Fruit fly (Drosophila melanogaster) whole organism, adult: ENCODE results near the gene jub.

Experiments
- CG11617 ChIP-seq: fragments of 200-800 bp; sonication (Bioruptor generic); optimal IDR thresholded peaks from 2 replicates; lab custom pipeline; 2017; ENCODE audit warnings: mild to moderate bottlenecking, missing biosample characterization, missing genetic modification reagents, missing genetic modification characterization
- CG12768 ChIP-seq: fragments of 200-800 bp; sonication (Bioruptor generic); optimal IDR thresholded peaks from 2 replicates; lab custom pipeline; 2017; ENCODE audit warnings: missing biosample characterization, missing genetic modification characterization, mild to moderate bottlenecking, moderate library complexity, missing genetic modification reagents
- CG14711 ChIP-seq: fragments of 200-800 bp; sonication (Bioruptor generic); optimal IDR thresholded peaks from 2 replicates; lab custom pipeline; 2018; ENCODE audit warnings: missing biosample characterization, mild to moderate bottlenecking, missing genetic modification characterization, moderate library complexity
- CG1620 ChIP-seq: fragments of 200-800 bp; sonication (Bioruptor generic); optimal IDR thresholded peaks from 2 replicates; lab custom pipeline; 2016; ENCODE audit warnings: missing biosample characterization, missing genetic modification characterization
- CG33017 ChIP-seq: fragments of 200-800 bp; sonication (Bioruptor generic); optimal IDR thresholded peaks from 2 replicates; lab custom pipeline; 2018; ENCODE audit warnings: missing biosample characterization, mild to moderate bottlenecking, missing genetic modification characterization, moderate library complexity
- CG5204 ChIP-seq: fragments of 200-800 bp; sonication (Bioruptor generic); optimal IDR thresholded peaks from 2 replicates; lab custom pipeline; 2016; ENCODE audit warnings: missing biosample characterization, missing genetic modification characterization
- CG7045 ChIP-seq: fragments of 200-800 bp; sonication (Bioruptor generic); optimal IDR thresholded peaks from 2 replicates; lab custom pipeline; 2017; ENCODE audit warnings: missing biosample characterization, mild to moderate bottlenecking, missing genetic modification characterization
- CG7101 ChIP-seq: fragments of 200-800 bp; sonication (Bioruptor generic); optimal IDR thresholded peaks from 2 replicates; lab custom pipeline; 2018; ENCODE audit warnings: missing biosample characterization, mild to moderate bottlenecking, missing genetic modification characterization, moderate library complexity
- Clk ChIP-seq: fragments of 200-800 bp; sonication (Bioruptor generic); optimal IDR thresholded peaks from 2 replicates; lab custom pipeline; 2017; ENCODE audit warnings: missing biosample characterization, missing genetic modification characterization
- Crg-1 ChIP-seq: fragments of 200-800 bp; sonication (Bioruptor generic); optimal IDR thresholded peaks from 2 replicates; lab custom pipeline; 2016; ENCODE audit warnings: missing biosample characterization, missing genetic modification characterization
- Hr96 ChIP-seq: fragments of 200-800 bp; sonication (Bioruptor generic); optimal IDR thresholded peaks from 2 replicates; lab custom pipeline; 2016; ENCODE audit warnings: missing biosample characterization, missing genetic modification characterization
- Mnt ChIP-seq: fragments of 200-800 bp; sonication (Bioruptor generic); optimal IDR thresholded peaks from 2 replicates; lab custom pipeline; 2016; ENCODE audit warnings: missing biosample characterization, mild to moderate bottlenecking, missing genetic modification characterization
- bab1 ChIP-seq: fragments of 200-800 bp; sonication (Bioruptor generic); optimal IDR thresholded peaks from 3 replicates; lab custom pipeline; 2019; ENCODE audit warnings: missing biosample characterization, mild to moderate bottlenecking, missing genetic modification characterization, moderate library complexity
- cic ChIP-seq: fragments of 200-800 bp; sonication (Bioruptor generic); optimal IDR thresholded peaks from 2 replicates; lab custom pipeline; 2017; ENCODE audit warnings: missing biosample characterization, mild to moderate bottlenecking, missing genetic modification characterization, moderate library complexity
- cnc ChIP-seq, 2 experiments: fragments of >200 bp; optimal IDR thresholded peaks; 2 replicates each; lab custom pipeline; 2017
- kay ChIP-seq: fragments of 200-800 bp; sonication (Bioruptor generic); peaks from one replicate; lab custom pipeline; 2016; ENCODE audit warnings: missing biosample characterization, missing genetic modification characterization, borderline replicate concordance
- ovo ChIP-seq: fragments of 200-800 bp; sonication (Bioruptor generic); optimal IDR thresholded peaks from 2 replicates; lab custom pipeline; 2016; ENCODE audit warnings: missing biosample characterization, missing genetic modification characterization
- pad ChIP-seq: fragments of 200-800 bp; sonication (Bioruptor generic); optimal IDR thresholded peaks from 3 replicates; lab custom pipeline; 2017; ENCODE audit warnings: missing biosample characterization, missing genetic modification characterization, mild to moderate bottlenecking, moderate library complexity, missing genetic modification reagents
- tj ChIP-seq: fragments of 200-800 bp; sonication (Bioruptor generic); optimal IDR thresholded peaks from 3 replicates; lab custom pipeline; 2017; ENCODE audit warnings: missing biosample characterization, mild to moderate bottlenecking, missing genetic modification characterization, moderate library complexity
- toe ChIP-seq: fragments of 200-800 bp; sonication (Bioruptor generic); optimal IDR thresholded peaks from 2 replicates; lab custom pipeline; 2016; ENCODE audit warnings: missing biosample characterization, missing genetic modification characterization

Gene jub

DNA sequence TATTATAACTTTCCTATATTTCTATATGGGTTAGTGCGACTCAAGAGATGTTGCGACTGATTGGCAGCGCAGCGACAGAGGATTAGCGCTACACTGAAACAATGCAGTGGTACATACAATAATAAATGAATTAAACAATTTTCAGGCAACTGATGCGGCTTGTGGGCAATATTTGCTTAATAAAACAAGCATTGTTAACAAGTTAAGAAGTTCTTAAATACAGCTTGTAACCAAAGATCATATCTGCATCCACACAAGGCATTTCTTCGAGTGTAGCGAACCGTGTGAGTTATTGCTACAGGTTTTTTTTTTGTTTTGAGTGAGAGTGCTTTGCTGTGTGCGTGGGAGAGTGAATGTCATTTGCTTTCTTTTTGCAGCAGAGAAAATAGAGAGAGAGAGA, 8.8 kb upstream of the jub start:
- TF ChIP-seq cnc (optimal IDR thresholded peaks at IDR 0.05; lab: Kevin White, UChicago) (no peak), toe (GFP tag; lab: Kevin White, UChicago) (peak; percentile 66), CG12768 (GFP tag; lab: Kevin White, UChicago) (peak; percentile 68), CG11617 (GFP tag; lab: Kevin White, UChicago) (peak; percentile 79), kay (GFP tag; lab: Kevin White, UChicago) (no peak), cic (peak; percentile 23), CG33017 (tag; lab: Kevin White, UChicago) (peak; percentile 62), Crg-1 (GFP tag; lab: Kevin White, UChicago) (peak; percentile 19), pad (peak; percentile 55), Mnt (peak; percentile 69), CG7101 (peak; percentile 81), bab1 (GFP tag; lab: Kevin White, UChicago) (peak; percentile 65), CG5204 (GFP tag; lab: Kevin White, UChicago) (peak; percentile 86), tj (GFP tag; lab: Kevin White, UChicago) (peak; percentile 68), ovo (GFP tag; lab: Kevin White, UChicago) (peak; percentile 20), Hr96 (GFP tag; lab: Kevin White, UChicago) (no peak), CG7045 (GFP tag; lab: Kevin White, UChicago) (peak; percentile 77), CG14711 (peak; percentile 84), Clk (GFP tag; lab: Kevin White, UChicago) (peak; percentile 73), CG1620 (peak; percentile 65)

DNA sequence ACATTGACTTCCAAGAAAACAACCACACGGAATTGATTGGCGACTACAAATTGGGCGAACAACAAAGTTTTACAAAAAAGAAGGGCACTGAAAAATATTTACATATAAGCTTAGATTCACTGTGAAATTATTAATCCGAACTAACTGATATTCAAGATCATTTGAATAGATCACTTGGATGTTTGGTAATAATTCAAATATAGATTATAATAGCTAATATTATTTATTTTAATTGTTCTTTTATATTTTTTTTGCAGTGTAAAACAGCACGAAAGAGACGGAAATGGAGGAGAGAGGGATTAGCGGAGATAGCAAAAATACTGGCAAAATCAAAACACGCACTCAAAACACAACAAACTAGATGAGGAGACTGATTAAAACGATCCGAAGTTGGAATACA, 8.1 kb upstream of the jub start:
- no peak for TF ChIP-seq ovo (GFP tag; lab: Kevin White, UChicago)
- peak; percentile 4 for TF ChIP-seq CG11617 (GFP tag; lab: Kevin White, UChicago)
- peak; percentile 27 for TF ChIP-seq tj (GFP tag; lab: Kevin White, UChicago)
- peak; percentile 67 for TF ChIP-seq bab1 (GFP tag; lab: Kevin White, UChicago)
- peak; percentile 73 for TF ChIP-seq CG7101
- peak; percentile 25 for TF ChIP-seq CG33017 (tag; lab: Kevin White, UChicago)
- TF ChIP-seq CG14711, result peak; percentile 54
- TF ChIP-seq toe (GFP tag; lab: Kevin White, UChicago), result no peak

DNA sequence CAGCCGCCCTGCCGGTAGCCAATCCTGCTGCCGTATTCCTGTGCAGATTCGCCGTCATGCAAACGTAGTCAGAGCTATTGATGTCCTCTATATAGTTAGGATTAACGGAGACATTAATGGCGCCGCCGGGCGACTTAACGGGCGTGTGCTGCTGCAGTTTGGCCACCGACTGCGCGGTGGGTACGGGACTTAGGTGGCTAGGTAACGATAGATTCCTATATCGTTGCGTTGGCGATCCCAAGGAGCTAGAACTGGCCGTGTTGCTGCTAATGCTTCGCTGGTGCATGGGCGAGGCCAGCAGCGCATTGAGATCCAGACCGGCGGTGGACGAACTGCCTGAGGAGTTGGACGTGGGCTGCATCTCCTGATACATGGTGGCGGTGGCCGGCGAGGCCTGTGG, 1.2 kb downstream of the jub start:
- TF ChIP-seq CG7045 (GFP tag; lab: Kevin White, UChicago), result no peak

dm6 chrX:13822753-13823152, 7.4 kb downstream of the jub start, which contains the start of gene Nup93-1:
Gene Nup93-1, plus strand, starts transcription at chrX:13822826.
- TF ChIP-seq bab1 (GFP tag; lab: Kevin White, UChicago) (no peak), cnc (optimal IDR thresholded peaks at IDR 0.05; lab: Kevin White, UChicago) (no peak), Clk (GFP tag; lab: Kevin White, UChicago) (no peak), tj (GFP tag; lab: Kevin White, UChicago) (no peak), CG1620 (no peak), kay (GFP tag; lab: Kevin White, UChicago) (no peak), CG12768 (GFP tag; lab: Kevin White, UChicago) (no peak), cic (no peak), CG14711 (no peak), CG5204 (GFP tag; lab: Kevin White, UChicago) (no peak), Crg-1 (GFP tag; lab: Kevin White, UChicago) (no peak), Mnt (no peak), CG33017 (tag; lab: Kevin White, UChicago) (no peak), Hr96 (GFP tag; lab: Kevin White, UChicago) (no peak), toe (GFP tag; lab: Kevin White, UChicago) (no peak), CG11617 (GFP tag; lab: Kevin White, UChicago) (no peak), CG7045 (GFP tag; lab: Kevin White, UChicago) (no peak)

dm6 chrX:13821775-13822493, 8.2 kb downstream of the jub start, which contains the start of gene Clic:
Gene Clic, minus strand, starts transcription at chrX:13822307.
- TF ChIP-seq cnc (optimal IDR thresholded peaks at IDR 0.05; lab: Kevin White, UChicago) (no peak), CG7045 (GFP tag; lab: Kevin White, UChicago) (no peak), CG7101 (peak; percentile 49), pad (peak; percentile 45), ovo (GFP tag; lab: Kevin White, UChicago) (peak; percentile 29), CG11617 (GFP tag; lab: Kevin White, UChicago) (no peak), Clk (GFP tag; lab: Kevin White, UChicago) (no peak), Mnt (peak; percentile 75), cic (peak; percentile 8), toe (GFP tag; lab: Kevin White, UChicago) (no peak), tj (GFP tag; lab: Kevin White, UChicago) (peak; percentile 98), CG1620 (peak; percentile 23), CG14711 (peak; percentile 50), bab1 (GFP tag; lab: Kevin White, UChicago) (peak; percentile 10), Crg-1 (GFP tag; lab: Kevin White, UChicago) (peak; percentile 7)

DNA sequence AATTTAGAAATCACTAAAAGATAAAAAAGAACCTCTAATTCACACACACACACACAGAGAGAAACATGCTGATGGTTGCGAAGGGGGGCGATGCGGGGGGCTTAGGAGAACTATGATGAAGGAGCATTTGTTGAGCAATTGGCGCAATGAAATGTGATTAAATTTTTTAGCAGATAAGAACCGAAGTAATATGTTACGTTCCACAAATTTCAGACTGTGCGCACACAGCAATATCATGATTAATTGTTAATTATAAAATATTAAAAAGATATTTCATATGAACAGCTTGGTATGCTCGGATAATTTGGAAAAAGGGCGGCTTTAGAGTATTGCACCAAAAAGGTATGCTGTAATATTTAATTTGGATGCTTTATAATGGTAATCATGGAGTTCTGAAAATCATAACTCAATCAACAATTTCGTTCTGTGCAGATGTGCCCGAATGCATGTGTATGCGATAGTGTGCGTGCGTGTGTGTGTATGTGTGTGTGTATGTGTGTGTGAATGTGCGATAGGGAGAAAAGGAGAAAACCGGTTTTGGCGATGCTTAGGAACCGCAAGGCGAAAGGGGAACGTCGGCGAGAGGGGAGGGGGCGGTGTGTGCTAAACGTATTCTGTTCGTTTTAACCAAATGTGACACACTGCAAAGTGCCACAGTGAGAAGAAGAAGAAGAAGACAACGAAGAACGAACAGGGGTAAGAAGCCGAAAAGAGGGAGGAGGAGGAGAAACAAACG, 8.9 kb downstream of the jub start:
- TF ChIP-seq pad, result peak; percentile 93
- TF ChIP-seq CG5204 (GFP tag; lab: Kevin White, UChicago), result no peak
